Worm (Caenorhabditis elegans): ENCODE data around the gene nhr-149.

DNA sequence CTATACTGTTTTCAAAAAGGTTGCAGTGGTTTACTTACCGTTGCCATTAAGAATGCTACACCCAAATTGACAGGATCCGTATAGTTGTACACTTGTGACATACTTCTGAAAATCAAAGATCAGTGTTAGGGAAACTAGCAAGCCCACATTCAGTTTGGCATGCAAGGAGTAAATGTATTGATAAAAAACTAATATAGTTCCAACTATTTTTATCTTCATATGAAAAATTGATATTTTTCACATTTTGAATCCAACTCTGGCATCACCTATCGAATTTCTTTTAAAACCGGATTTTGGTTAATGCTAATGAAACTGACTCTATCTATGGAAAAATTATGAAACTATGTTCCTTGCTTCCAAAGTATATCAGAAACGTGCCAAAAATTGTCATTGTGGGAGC is 24.2 kb downstream of the nhr-149 start, which contains the start of gene srx-92:
- TF ChIP-seq dao-5 (tag; optimal IDR thresholded peaks at IDR 0.05) (no peak), W03F9.2 (tag; optimal IDR thresholded peaks at IDR 0.05) (no peak)

Data from whole organism, L4/young adult.